Fruit fly (Drosophila melanogaster) whole organism, wandering third instar larva: Measurements from ENCODE around the gene CG45545.
A peak's percentile ranks its signal among the peaks of the same experiment; 100 is the strongest.

Experiments used
- Abd-B ChIP-seq: fragments of >200 bp; optimal IDR thresholded peaks from 2 replicates; lab custom pipeline; 2017; ENCODE audit warnings: missing biosample characterization, missing genetic modification characterization
- CG32264 ChIP-seq: fragments of 200-800 bp; sonication (Bioruptor generic); optimal IDR thresholded peaks from 2 replicates; lab custom pipeline; 2016; ENCODE audit warnings: missing biosample characterization, missing genetic modification characterization
- CG9705 ChIP-seq: fragments of 200-800 bp; sonication (Bioruptor generic); optimal IDR thresholded peaks from 2 replicates; lab custom pipeline; 2018; ENCODE audit warnings: missing biosample characterization, mild to moderate bottlenecking, missing genetic modification characterization
- CrebA ChIP-seq: fragments of 200-800 bp; sonication (Bioruptor generic); optimal IDR thresholded peaks from 2 replicates; lab custom pipeline; 2016; ENCODE audit warnings: missing biosample characterization, mild to moderate bottlenecking, missing genetic modification characterization, borderline replicate concordance
- Dfd ChIP-seq: fragments of >200 bp; optimal IDR thresholded peaks from 2 replicates; lab custom pipeline; 2017; ENCODE audit warnings: missing biosample characterization, missing genetic modification characterization
- Dif ChIP-seq: fragments of 200-275, 200-300 bp; sonication (Bioruptor generic); optimal IDR thresholded peaks from 2 replicates; lab custom pipeline; 2018; ENCODE audit warnings: missing biosample characterization, missing genetic modification characterization; ENCODE audit not compliant: partially characterized antibody
- GATAd ChIP-seq: sonication (Bioruptor generic); optimal IDR thresholded peaks from 2 replicates; lab custom pipeline; 2016; ENCODE audit warnings: missing biosample characterization, missing genetic modification characterization
- Hnf4 ChIP-seq: fragments of 200-800 bp; sonication (Bioruptor generic); optimal IDR thresholded peaks from 2 replicates; lab custom pipeline; 2016; ENCODE audit warnings: missing biosample characterization, mild to moderate bottlenecking, missing genetic modification characterization
- Hr83 ChIP-seq: fragments of 200-300 bp; sonication (Bioruptor generic); optimal IDR thresholded peaks from 2 replicates; lab custom pipeline; 2016; ENCODE audit warnings: missing biosample characterization, mild to moderate bottlenecking, missing genetic modification characterization, moderate library complexity; ENCODE audit not compliant: poor library complexity, severe bottlenecking
- Jra ChIP-seq: sonication (Bioruptor generic); optimal IDR thresholded peaks from 2 replicates; lab custom pipeline; 2016; ENCODE audit warnings: missing biosample characterization, missing genetic modification characterization
- Mio ChIP-seq: sonication (Bioruptor generic); optimal IDR thresholded peaks from 2 replicates; lab custom pipeline; 2016; ENCODE audit warnings: missing biosample characterization, missing genetic modification characterization
- Myc ChIP-seq: fragments of >200 bp; optimal IDR thresholded peaks from 2 replicates; lab custom pipeline; 2017
- N ChIP-seq: fragments of >200 bp; optimal IDR thresholded peaks from 2 replicates; lab custom pipeline; 2018; ENCODE audit warnings: missing biosample characterization, missing external identifiers, missing genetic modification characterization
- OdsH ChIP-seq: fragments of 200-800 bp; sonication (Bioruptor generic); optimal IDR thresholded peaks from 2 replicates; lab custom pipeline; 2016; ENCODE audit warnings: missing biosample characterization, mild to moderate bottlenecking, missing genetic modification characterization
- Rel ChIP-seq, 2 experiments: fragments of 200-800 bp; sonication (Bioruptor generic) in 1 of 2; optimal IDR thresholded peaks; 2 replicates in 1 of 2; 3 replicates in 1 of 2; lab custom pipeline; 2016 to 2019; ENCODE audit warnings: mild to moderate bottlenecking in 2 of 2, missing biosample characterization in 2 of 2, missing genetic modification characterization in 2 of 2, moderate library complexity in 1 of 2
- Sp1 ChIP-seq: fragments of 200-800 bp; sonication (Bioruptor generic); optimal IDR thresholded peaks from 3 replicates; lab custom pipeline; 2019; ENCODE audit warnings: missing biosample characterization, mild to moderate bottlenecking, missing genetic modification characterization, moderate library complexity
- Vsx2 ChIP-seq: fragments of 200-300, 225-300 bp; sonication (Bioruptor generic); optimal IDR thresholded peaks from 2 replicates; lab custom pipeline; 2018; ENCODE audit warnings: missing biosample characterization, missing genetic modification characterization; ENCODE audit not compliant: partially characterized antibody
- br ChIP-seq: fragments of 200-800 bp; sonication (Bioruptor generic); optimal IDR thresholded peaks from 2 replicates; lab custom pipeline; 2016; ENCODE audit warnings: missing biosample characterization, missing genetic modification characterization
- brk ChIP-seq: fragments of 200-800 bp; sonication (Bioruptor generic); optimal IDR thresholded peaks from 2 replicates; lab custom pipeline; 2016; ENCODE audit warnings: missing biosample characterization, mild to moderate bottlenecking, missing genetic modification characterization
- dl ChIP-seq, 2 experiments: fragments of 175-275, 200-275 bp in 1 of 2; fragments of 200-275 bp in 1 of 2; sonication (Bioruptor generic); optimal IDR thresholded peaks; lab custom pipeline; 2018; ENCODE audit warnings: mild to moderate bottlenecking in 2 of 2, missing biosample characterization in 2 of 2, missing genetic modification characterization in 2 of 2, moderate library complexity in 2 of 2; ENCODE audit not compliant: partially characterized antibody in 2 of 2, insufficient read depth in 1 of 2
- dmrt93B ChIP-seq: fragments of 200-800 bp; sonication (Bioruptor generic); optimal IDR thresholded peaks from 2 replicates; lab custom pipeline; 2018; ENCODE audit warnings: missing biosample characterization, mild to moderate bottlenecking, missing genetic modification characterization
- dsf ChIP-seq: sonication (Bioruptor generic); optimal IDR thresholded peaks from 2 replicates; lab custom pipeline; 2016; ENCODE audit warnings: missing biosample characterization, missing genetic modification characterization, borderline replicate concordance
- ey ChIP-seq: fragments of 200-800 bp; sonication (Bioruptor generic); optimal IDR thresholded peaks from 2 replicates; lab custom pipeline; 2016; ENCODE audit warnings: missing biosample characterization, missing genetic modification characterization
- foxo ChIP-seq, 2 experiments: fragments of 200-800 bp; sonication (Bioruptor generic); optimal IDR thresholded peaks; 2 replicates in 1 of 2; 3 replicates in 1 of 2; lab custom pipeline; 2016 to 2017; ENCODE audit warnings: missing biosample characterization in 2 of 2, missing genetic modification characterization in 2 of 2
- h ChIP-seq: fragments of 200-800 bp; sonication (Bioruptor generic); optimal IDR thresholded peaks from 3 replicates; lab custom pipeline; 2016; ENCODE audit warnings: missing biosample characterization, mild to moderate bottlenecking, missing genetic modification characterization
- jim ChIP-seq: fragments of 175-275, 200-325 bp; sonication (Bioruptor generic); optimal IDR thresholded peaks from 2 replicates; lab custom pipeline; 2016; ENCODE audit warnings: missing biosample characterization, mild to moderate bottlenecking, missing genetic modification characterization
- lola ChIP-seq: fragments of >200 bp; optimal IDR thresholded peaks from 2 replicates; lab custom pipeline; 2017; ENCODE audit warnings: missing biosample characterization, missing genetic modification characterization
- psq ChIP-seq: fragments of 200-800 bp; sonication (Bioruptor generic); optimal IDR thresholded peaks from 3 replicates; lab custom pipeline; 2017; ENCODE audit warnings: missing biosample characterization, mild to moderate bottlenecking, missing genetic modification characterization, moderate library complexity
- rgr ChIP-seq: fragments of 200-800 bp; sonication (Bioruptor generic); optimal IDR thresholded peaks from 3 replicates; lab custom pipeline; 2016; ENCODE audit warnings: missing biosample characterization, mild to moderate bottlenecking, missing genetic modification characterization
- sage ChIP-seq: fragments of 200-800 bp; sonication (Bioruptor generic); optimal IDR thresholded peaks from 2 replicates; lab custom pipeline; 2016; ENCODE audit warnings: missing biosample characterization, mild to moderate bottlenecking, missing genetic modification characterization
- sv ChIP-seq: fragments of 200-800 bp; sonication (Bioruptor generic); optimal IDR thresholded peaks from 3 replicates; lab custom pipeline; 2016; ENCODE audit warnings: missing biosample characterization, missing genetic modification characterization
- tai ChIP-seq: sonication (Bioruptor generic); optimal IDR thresholded peaks from 2 replicates; lab custom pipeline; 2016; ENCODE audit warnings: missing biosample characterization, missing genetic modification characterization
- usp ChIP-seq: fragments of >200 bp; optimal IDR thresholded peaks from 2 replicates; lab custom pipeline; 2017; ENCODE audit warnings: missing biosample characterization, missing genetic modification characterization
- woc ChIP-seq: sonication (Bioruptor generic); optimal IDR thresholded peaks from 2 replicates; lab custom pipeline; 2016; ENCODE audit warnings: missing biosample characterization, mild to moderate bottlenecking, missing genetic modification characterization

CG45545 gene

DNA sequence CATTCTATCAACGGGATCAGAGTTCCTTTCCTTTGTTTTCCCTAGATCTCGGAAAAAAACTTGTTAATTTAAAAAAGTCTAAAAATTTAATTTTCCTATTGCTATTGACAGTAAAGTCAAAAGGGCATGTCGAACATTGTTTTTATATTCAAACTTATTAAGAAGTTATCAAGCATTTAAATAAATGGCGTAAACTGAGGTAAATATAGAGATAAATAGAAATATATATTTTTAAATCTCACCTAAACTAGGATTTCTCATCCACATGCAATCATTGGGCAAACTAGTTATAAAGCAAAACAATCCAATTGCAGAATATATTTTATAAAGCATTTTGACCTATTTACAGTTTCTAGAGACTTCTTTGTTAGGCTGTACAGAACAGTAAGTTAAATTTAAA lies 32.5 kb upstream of the CG45545 start, which contains the start of gene Ubc84D:
TSS of gene Ubc84D (minus strand) at position 101 of the 400 bp plus-strand sequence.
- TF ChIP-seq lola (GFP tag; lab: Kevin White, UChicago) (no peak), OdsH (GFP tag; lab: Kevin White, UChicago) (no peak), br (GFP tag; lab: Kevin White, UChicago) (no peak), CrebA (GFP tag; lab: Kevin White, UChicago) (no peak), Sp1 (GFP tag; lab: Kevin White, UChicago) (no peak), GATAd (GFP tag; lab: Kevin White, UChicago) (no peak), brk (GFP tag; lab: Kevin White, UChicago) (no peak), N (GFP tag; lab: Kevin White, UChicago) (no peak), dsf (GFP tag; lab: Kevin White, UChicago) (no peak), Myc (lab: Kevin White, UChicago) (no peak), Hr83 (GFP tag; lab: Kevin White, UChicago) (no peak), Vsx2 (GFP tag; lab: Kevin White, UChicago) (no peak), CG32264 (GFP tag; lab: Kevin White, UChicago) (no peak), psq (GFP tag; lab: Kevin White, UChicago) (no peak), Dif (GFP tag; lab: Kevin White, UChicago) (no peak)

DNA sequence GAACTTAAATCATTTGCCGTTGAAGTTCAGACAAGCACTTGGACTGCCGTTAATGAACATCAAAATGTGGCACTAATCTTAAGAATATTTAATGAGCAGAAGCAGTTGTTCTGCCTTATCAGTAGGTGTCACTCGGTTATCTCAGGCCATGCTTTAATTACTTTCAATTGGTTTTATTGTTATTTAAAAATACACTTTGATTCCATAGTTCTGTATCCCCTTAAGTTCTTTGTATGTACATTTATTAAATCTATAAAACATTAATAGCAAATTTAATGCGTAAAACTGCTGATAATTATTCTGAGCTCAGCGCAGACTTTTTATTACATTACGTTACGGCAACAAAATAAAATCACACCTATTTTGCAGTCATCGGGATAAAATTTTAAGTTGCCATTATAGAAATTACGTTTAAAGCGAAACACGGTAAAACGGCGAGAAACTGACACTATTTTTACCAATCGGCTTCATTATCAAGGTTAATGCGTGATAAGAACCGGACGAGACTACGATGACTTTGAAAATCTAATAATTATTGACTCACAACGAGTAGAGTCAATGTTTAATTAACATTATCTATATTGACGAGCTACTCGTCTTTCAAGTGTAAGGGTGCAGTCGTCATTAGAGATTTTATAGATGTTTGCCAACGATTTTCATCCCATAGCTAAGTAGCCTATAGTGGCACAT lies 29.4 kb upstream of the CG45545 start:
- TF ChIP-seq Dif (GFP tag; lab: Kevin White, UChicago) (no peak), Vsx2 (GFP tag; lab: Kevin White, UChicago) (no peak), tai (GFP tag; lab: Kevin White, UChicago) (no peak), Sp1 (GFP tag; lab: Kevin White, UChicago) (no peak), psq (GFP tag; lab: Kevin White, UChicago) (no peak), sv (GFP tag; lab: Kevin White, UChicago) (no peak), ey (GFP tag; lab: Kevin White, UChicago) (no peak), CG32264 (GFP tag; lab: Kevin White, UChicago) (no peak), CG9705 (GFP tag; lab: Kevin White, UChicago) (no peak), Hnf4 (GFP tag; lab: Kevin White, UChicago) (no peak), sage (GFP tag; lab: Kevin White, UChicago) (no peak), dmrt93B (GFP tag; lab: Kevin White, UChicago) (no peak), foxo (GFP tag; optimal IDR thresholded peaks at IDR 0.05; lab: Kevin White, UChicago) (no peak), Hr83 (GFP tag; lab: Kevin White, UChicago) (no peak), usp (GFP tag; lab: Kevin White, UChicago) (no peak)

DNA sequence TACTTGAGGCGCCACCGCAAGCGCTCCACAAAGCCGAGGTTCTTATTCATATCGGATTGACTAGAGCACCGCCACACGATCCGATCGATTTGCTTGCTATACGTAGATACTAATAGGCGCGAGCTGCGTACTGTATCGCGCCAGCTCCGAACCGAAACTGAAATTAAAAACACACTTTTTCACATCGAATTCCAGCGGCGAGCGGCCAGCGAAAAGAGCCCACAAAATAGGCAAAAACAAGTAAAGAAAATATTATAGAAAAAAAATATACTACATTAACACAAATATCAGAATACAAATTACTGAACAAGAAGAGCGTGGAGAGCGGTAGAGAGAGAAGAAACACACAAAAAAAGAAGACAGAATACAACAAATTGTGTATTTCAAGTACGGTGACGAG lies 28.2 kb upstream of the CG45545 start, which contains the start of gene alpha-Est7:
TSS of gene alpha-Est7 (minus strand) at position 160 of the 400 bp plus-strand sequence.
- TF ChIP-seq Dfd (GFP tag; lab: Kevin White, UChicago) (no peak), Rel (GFP tag; optimal IDR thresholded peaks at IDR 0.05; lab: Kevin White, UChicago) (peak; percentile 30), Rel (tag; optimal IDR thresholded peaks at IDR 0.05; lab: Kevin White, UChicago) (peak; percentile 38), psq (GFP tag; lab: Kevin White, UChicago) (peak; percentile 45), CrebA (GFP tag; lab: Kevin White, UChicago) (peak; percentile 84), Sp1 (GFP tag; lab: Kevin White, UChicago) (peak; percentile 31), dl (GFP tag; optimal IDR thresholded peaks at IDR 0.05; lab: Kevin White, UChicago; ENCODE audit: insufficient read depth in 1 of 2, partially characterized antibody in 2 of 2) (no peak)

DNA sequence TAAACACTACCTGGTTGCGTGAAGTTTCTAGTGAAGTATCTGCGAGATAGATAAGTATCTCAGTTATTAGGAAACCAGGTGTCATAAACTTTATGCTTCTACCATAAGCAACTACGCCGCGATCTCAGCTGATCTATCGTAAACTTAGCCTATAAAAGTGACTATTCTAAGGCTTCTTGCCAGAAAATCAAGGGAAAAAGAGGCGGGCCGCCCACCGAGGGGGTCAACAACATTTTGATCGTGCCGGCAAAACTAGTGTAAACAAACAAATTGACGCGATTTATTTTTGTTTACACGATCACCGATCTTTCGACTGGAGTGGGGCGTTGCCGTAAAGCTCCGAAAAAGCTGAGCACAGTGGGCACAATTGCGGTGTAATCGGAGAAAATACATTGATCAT lies 27.6 kb upstream of the CG45545 start:
- no peak for TF ChIP-seq GATAd (GFP tag; lab: Kevin White, UChicago)
- TF ChIP-seq sage (GFP tag; lab: Kevin White, UChicago), result no peak
- TF ChIP-seq jim (GFP tag; lab: Kevin White, UChicago), result no peak
- TF ChIP-seq rgr (GFP tag; lab: Kevin White, UChicago), result no peak
- no peak for TF ChIP-seq Vsx2 (GFP tag; lab: Kevin White, UChicago)
- no peak for TF ChIP-seq Abd-B
- TF ChIP-seq Jra (GFP tag; lab: Kevin White, UChicago), result no peak
- no peak for TF ChIP-seq foxo (GFP tag; optimal IDR thresholded peaks at IDR 0.05; lab: Kevin White, UChicago)
- no peak for TF ChIP-seq ey (GFP tag; lab: Kevin White, UChicago)
- TF ChIP-seq Hr83 (GFP tag; lab: Kevin White, UChicago), result no peak
- TF ChIP-seq lola (GFP tag; lab: Kevin White, UChicago), result no peak
- no peak for TF ChIP-seq CG32264 (GFP tag; lab: Kevin White, UChicago)
- TF ChIP-seq Dif (GFP tag; lab: Kevin White, UChicago), result no peak
- TF ChIP-seq h (GFP tag; lab: Kevin White, UChicago), result no peak
- no peak for TF ChIP-seq br (GFP tag; lab: Kevin White, UChicago)
- TF ChIP-seq woc (GFP tag; lab: Kevin White, UChicago), result no peak
- TF ChIP-seq dsf (GFP tag; lab: Kevin White, UChicago), result no peak
- TF ChIP-seq Mio (GFP tag; lab: Kevin White, UChicago), result no peak
- TF ChIP-seq, all 38 proteins: peak for 0
